Fruit fly (Drosophila melanogaster): ENCODE data around the gene Dyro.
A peak's percentile ranks its signal among the peaks of the same experiment; 100 is the strongest.

Gene Dyro

DNA sequence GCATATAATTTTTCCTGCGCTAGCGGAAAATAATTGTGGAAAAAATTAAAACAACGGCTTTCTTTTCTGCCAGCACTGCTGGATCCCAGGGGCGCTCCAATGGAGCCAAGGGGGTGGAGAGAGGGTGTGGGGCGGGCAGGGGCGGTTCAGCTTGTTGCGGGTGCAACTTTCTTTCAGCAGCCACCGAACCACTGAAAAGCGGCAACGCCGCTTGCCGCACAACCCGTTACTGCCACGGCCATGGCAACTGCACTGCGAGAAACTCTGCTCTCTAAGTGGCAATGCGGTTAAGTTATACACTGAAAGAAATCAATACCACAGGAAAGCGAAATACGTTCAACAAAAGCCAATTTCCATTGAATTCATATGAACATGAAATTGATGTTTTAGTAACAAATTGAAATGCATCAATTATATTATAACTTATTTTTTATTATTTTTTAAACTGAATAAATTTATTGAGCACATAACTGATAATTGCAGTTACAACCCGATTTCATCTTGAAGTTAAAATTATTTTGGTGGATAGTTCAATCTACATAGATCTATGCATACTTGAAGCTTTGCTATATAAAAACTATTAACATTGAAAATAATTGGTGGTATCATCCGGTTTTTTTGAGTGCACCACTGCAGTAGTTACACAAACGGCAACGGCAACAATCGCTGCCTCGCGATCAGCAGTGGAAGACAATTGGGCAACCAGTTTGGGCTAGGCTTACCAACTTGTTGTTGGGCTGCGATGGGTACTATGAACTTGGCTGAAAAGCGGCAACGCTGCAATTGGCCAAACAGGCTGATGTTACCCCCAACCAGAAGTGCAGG is 39.4 kb downstream of the Dyro start (continued):
- TF ChIP-seq toy (GFP tag; IDR thresholded peaks at IDR 0.05) = 0 out of 2 replicates have a peak, but pooled peaks have one; percentile 35
- peak; percentile 49; the same call in 1 of the 2 replicates for TF ChIP-seq CG8765 (GFP tag; IDR thresholded peaks at IDR 0.05)
- peak; percentile 97 for TF ChIP-seq crol (GFP tag; IDR thresholded peaks at IDR 0.05)
- TF ChIP-seq CG1529 (GFP tag; optimal IDR thresholded peaks at IDR 0.05) = peak; percentile 76
- TF ChIP-seq Atf-2 (GFP tag; optimal IDR thresholded peaks at IDR 0.05) = no peak
- TF ChIP-seq CG11695 (GFP tag; IDR thresholded peaks at IDR 0.05) = peak; percentile 71; the same call in 2 of the 3 replicates
- peak; percentile 49; the same call in 1 of the 2 replicates for TF ChIP-seq inv (GFP tag; IDR thresholded peaks at IDR 0.05; ENCODE audit: partially characterized antibody)
- TF ChIP-seq insv (GFP tag; optimal IDR thresholded peaks at IDR 0.05) = peak in 1 of 2 experiments; percentile 18
- TF ChIP-seq pb (GFP tag; optimal IDR thresholded peaks at IDR 0.05) = no peak
- peak; percentile 70 for TF ChIP-seq Nf-YB (GFP tag; optimal IDR thresholded peaks at IDR 0.05)
- no peak for TF ChIP-seq exex (tag; optimal IDR thresholded peaks at IDR 0.05)
- TF ChIP-seq D (optimal IDR thresholded peaks at IDR 0.05) = no peak
- peak; percentile 90 for TF ChIP-seq D (GFP tag; optimal IDR thresholded peaks at IDR 0.05)
- TF ChIP-seq cas (GFP tag; IDR thresholded peaks at IDR 0.05) = peak; percentile 36; the same call in 1 of the 2 replicates
- no peak for TF ChIP-seq CG7745 (tag; optimal IDR thresholded peaks at IDR 0.05)
- TF ChIP-seq CG7271 (tag; optimal IDR thresholded peaks at IDR 0.05) = no peak
- peak; percentile 59; the same call in 1 of the 2 replicates for TF ChIP-seq ham (GFP tag; IDR thresholded peaks at IDR 0.05)
- no peak; the same call in 2 of the 3 replicates for TF ChIP-seq CG14860 (GFP tag; IDR thresholded peaks at IDR 0.05; ENCODE audit: partially characterized antibody)
- peak; percentile 67; the same call in 1 of the 2 replicates for TF ChIP-seq vvl (GFP tag; IDR thresholded peaks at IDR 0.05)
- TF ChIP-seq Med (GFP tag) = peak; percentile 88
- peak; percentile 15 for TF ChIP-seq CG10462 (GFP tag; optimal IDR thresholded peaks at IDR 0.05)
- peak; percentile 57 for TF ChIP-seq Rx (GFP tag; IDR thresholded peaks at IDR 0.05)
- peak; percentile 64; the same call in 1 of the 2 replicates for TF ChIP-seq CG9215 (GFP tag; IDR thresholded peaks at IDR 0.05)
- no peak for TF ChIP-seq Dad (GFP tag; optimal IDR thresholded peaks at IDR 0.05)
- TF ChIP-seq pum (GFP tag; optimal IDR thresholded peaks at IDR 0.05) = peak; percentile 8
- peak; percentile 72 for TF ChIP-seq CG12104 (GFP tag; optimal IDR thresholded peaks at IDR 0.05)
- no peak for TF ChIP-seq disco-r (GFP tag; optimal IDR thresholded peaks at IDR 0.05)
- TF ChIP-seq CG10366 (GFP tag; IDR thresholded peaks at IDR 0.05) = peak; percentile 55
- no peak for TF ChIP-seq CG33213 (GFP tag; optimal IDR thresholded peaks at IDR 0.05)
- peak; percentile 41 for TF ChIP-seq CG15514 (GFP tag; optimal IDR thresholded peaks at IDR 0.05)
- no peak for TF ChIP-seq lov (optimal IDR thresholded peaks at IDR 0.05)
- TF ChIP-seq lov (GFP tag; IDR thresholded peaks at IDR 0.05) = peak; percentile 81
- peak; percentile 80 for TF ChIP-seq tio (GFP tag; optimal IDR thresholded peaks at IDR 0.05)
- TF ChIP-seq CG18599 (GFP tag; optimal IDR thresholded peaks at IDR 0.05) = peak; percentile 78
- TF ChIP-seq so (GFP tag; IDR thresholded peaks at IDR 0.05) = peak; percentile 60; the same call in 2 of the 3 replicates
- no peak for TF ChIP-seq Dll (GFP tag; IDR thresholded peaks at IDR 0.05; ENCODE audit: partially characterized antibody)
- TF ChIP-seq ind (GFP tag; optimal IDR thresholded peaks at IDR 0.05) = peak; percentile 75
- peak; percentile 78 for TF ChIP-seq lab (GFP tag; optimal IDR thresholded peaks at IDR 0.05)
- TF ChIP-seq H15 (GFP tag; IDR thresholded peaks at IDR 0.05) = peak; percentile 63
- peak; percentile 20 for TF ChIP-seq CG4707 (GFP tag; optimal IDR thresholded peaks at IDR 0.05)
- peak; percentile 61 for TF ChIP-seq Awh (GFP tag; IDR thresholded peaks at IDR 0.05)
- TF ChIP-seq CG10654 (GFP tag; optimal IDR thresholded peaks at IDR 0.05) = peak; percentile 77
- peak; percentile 97 for TF ChIP-seq zf30C (GFP tag; optimal IDR thresholded peaks at IDR 0.05)
- TF ChIP-seq CG8944 (GFP tag; optimal IDR thresholded peaks at IDR 0.05) = no peak
- TF ChIP-seq seq (GFP tag; IDR thresholded peaks at IDR 0.05) = peak; percentile 71
- TF ChIP-seq bab2 (GFP tag; optimal IDR thresholded peaks at IDR 0.05) = peak; percentile 26
- no peak for TF ChIP-seq hb (GFP tag; IDR thresholded peaks at IDR 0.05; ENCODE audit: partially characterized antibody)
- TF ChIP-seq CG2120 (GFP tag; optimal IDR thresholded peaks at IDR 0.05) = peak; percentile 28
- peak; percentile 25 for TF ChIP-seq Dek (tag; optimal IDR thresholded peaks at IDR 0.05)

Measured in whole organism, embryonic.